Worm (Caenorhabditis elegans): ENCODE data around the gene pqe-1.

Gene pqe-1

DNA sequence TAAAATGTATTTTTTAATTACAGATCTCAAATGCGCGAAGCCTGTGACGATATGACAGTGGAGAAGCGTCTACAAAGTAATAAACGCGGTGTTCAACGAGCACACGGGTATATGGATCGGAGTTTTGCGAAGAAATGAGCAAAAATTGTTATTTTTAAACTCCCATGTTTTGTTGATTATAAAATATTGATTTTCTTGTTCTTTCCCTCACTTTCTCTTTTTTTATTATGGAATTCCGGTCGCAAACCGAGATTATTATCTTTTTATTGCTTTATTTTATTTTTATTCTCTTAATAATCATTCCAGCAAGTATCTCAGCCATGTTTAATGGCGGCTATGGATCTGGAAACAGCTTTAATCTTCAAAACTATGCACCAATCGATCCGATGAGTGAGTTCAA, at the start of gene pqe-1:
Gene pqe-1, plus strand, starts transcription at position 301 of the 400 bp plus-strand sequence.
- TF ChIP-seq nfyb-1 (GFP tag; IDR thresholded peaks at IDR 0.05), result no peak

DNA sequence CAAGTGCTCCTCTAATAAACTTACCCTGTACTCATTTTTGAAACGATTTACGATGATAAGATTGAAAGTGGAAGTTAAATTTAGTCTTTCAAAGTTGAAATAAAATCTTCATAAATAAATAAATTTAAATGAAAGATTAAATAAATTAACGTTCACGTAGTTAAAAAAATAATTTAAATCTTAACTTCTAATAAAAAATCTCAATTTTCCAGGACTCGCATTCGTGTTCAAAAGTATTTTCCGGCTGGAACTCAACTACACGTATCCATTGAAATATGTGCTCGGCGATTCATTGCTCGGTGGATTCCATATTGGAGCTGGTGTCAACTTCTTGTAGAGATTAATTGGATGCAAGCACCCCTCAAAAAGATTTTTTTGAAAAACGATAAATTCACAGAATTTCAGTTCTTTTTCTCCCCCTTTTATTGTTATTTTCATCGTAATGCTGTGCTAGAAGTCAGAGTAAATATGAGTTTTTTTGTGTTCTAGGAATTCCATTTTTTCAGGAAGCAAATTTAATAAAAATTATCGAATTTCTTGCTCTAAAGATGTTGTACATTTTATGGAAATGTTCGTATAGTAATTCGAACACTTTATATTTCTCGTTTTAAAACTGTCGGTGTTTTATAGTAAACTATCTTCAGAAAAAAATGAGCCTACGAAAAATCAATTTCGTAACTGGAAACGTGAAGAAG, 47.6 kb upstream of the pqe-1 start, which contains the start of the genes C34E10.9 and hap-1:
Gene C34E10.9, minus strand, starts transcription at position 101 of the 695 bp plus-strand sequence.
Gene hap-1, plus strand, starts transcription at position 645 of the 695 bp plus-strand sequence.
- TF ChIP-seq ztf-6 (GFP tag; IDR thresholded peaks at IDR 0.05), result no peak
- TF ChIP-seq dox-1 (GFP tag; IDR thresholded peaks at IDR 0.05), result no peak
- no peak for TF ChIP-seq nhr-27 (tag; optimal IDR thresholded peaks at IDR 0.05)

DNA sequence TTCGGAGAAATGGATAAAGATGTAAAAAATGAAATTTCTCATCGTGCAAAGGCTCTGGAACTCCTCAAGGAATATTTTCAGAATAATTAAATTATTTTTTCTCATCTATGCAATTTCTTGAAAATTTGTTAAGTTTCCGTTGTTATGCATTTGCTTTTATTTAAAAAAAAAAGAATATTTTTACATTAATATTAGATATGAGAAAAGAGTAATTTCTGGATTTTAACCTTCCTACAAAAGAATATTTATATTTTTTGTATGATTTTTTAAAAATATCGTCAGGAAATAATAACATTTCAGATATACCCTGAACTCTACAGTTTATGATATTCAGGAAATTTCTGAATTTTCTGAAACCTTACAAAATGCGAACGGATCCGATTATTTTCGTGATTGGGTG, 46.2 kb upstream of the pqe-1 start, which contains the start of gene gro-1:
Gene gro-1, plus strand, starts transcription at position 301 of the 400 bp plus-strand sequence.
- TF ChIP-seq attf-6 (GFP tag; IDR thresholded peaks at IDR 0.05), result no peak
- no peak for TF ChIP-seq mel-28 (tag; optimal IDR thresholded peaks at IDR 0.05; ENCODE audit: borderline replicate concordance)
- TF ChIP-seq ets-4 (GFP tag; optimal IDR thresholded peaks at IDR 0.05), result no peak
- TF ChIP-seq mcd-1 (GFP tag; IDR thresholded peaks at IDR 0.05), result no peak
- TF ChIP-seq ceh-91 (GFP tag; IDR thresholded peaks at IDR 0.05), result no peak
- TF ChIP-seq ztf-25 (GFP tag; IDR thresholded peaks at IDR 0.05), result no peak

DNA sequence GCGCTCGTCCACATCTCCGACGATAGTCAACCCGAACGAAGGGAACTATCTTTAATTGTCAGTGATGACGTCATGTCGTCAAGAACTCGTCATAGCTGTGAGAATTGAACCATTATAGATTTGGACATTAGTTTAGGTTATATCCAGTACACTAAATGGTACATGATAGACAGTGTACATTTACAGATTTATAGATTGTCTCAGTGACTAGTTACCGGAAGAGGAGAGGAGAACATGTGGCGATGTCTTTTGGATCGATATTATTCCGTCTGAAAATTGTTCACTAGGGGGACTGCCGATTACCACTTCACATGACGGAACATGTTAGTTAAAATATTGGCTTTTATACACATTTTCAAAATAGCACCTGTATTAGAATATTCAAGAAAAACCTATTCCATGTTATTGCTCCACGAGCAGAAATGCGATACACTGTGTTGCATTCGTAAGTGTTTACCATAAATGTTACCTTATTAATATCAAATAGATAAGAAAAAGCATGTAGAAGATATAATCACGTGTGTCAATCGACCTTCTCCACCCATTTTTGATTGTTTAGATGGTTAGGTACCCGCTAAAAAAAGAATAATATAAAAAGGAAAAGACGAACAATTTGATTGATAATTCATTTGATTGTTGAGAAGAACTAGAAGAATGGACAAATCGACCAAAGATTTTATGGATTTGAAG, 43.7 kb upstream of the pqe-1 start, which contains the start of gene ZC395.5:
Gene ZC395.5, plus strand, starts transcription at position 632 of the 690 bp plus-strand sequence.
- TF ChIP-seq xnd-1 (tag; optimal IDR thresholded peaks at IDR 0.05) (no peak), ceh-91 (GFP tag; IDR thresholded peaks at IDR 0.05) (no peak), F10E7.11 (tag; optimal IDR thresholded peaks at IDR 0.05) (no peak), tlf-1 (GFP tag; optimal IDR thresholded peaks at IDR 0.05) (no peak), rpc-1 (optimal IDR thresholded peaks at IDR 0.05) (no peak), rpc-1 (tag; optimal IDR thresholded peaks at IDR 0.05) (peak; percentile 45), ekl-4 (GFP tag; IDR thresholded peaks at IDR 0.05) (no peak), unc-130 (GFP tag; optimal IDR thresholded peaks at IDR 0.05) (no peak), ceh-27 (GFP tag; optimal IDR thresholded peaks at IDR 0.05) (peak; percentile 17), sea-2 (GFP tag; IDR thresholded peaks at IDR 0.05) (no peak), mes-4 (tag; optimal IDR thresholded peaks at IDR 0.05) (no peak), tbp1 (GFP tag; optimal IDR thresholded peaks at IDR 0.05) (no peak), ceh-79 (tag; optimal IDR thresholded peaks at IDR 0.05) (no peak), zfh-2 (GFP tag; conservative IDR thresholded peaks at IDR 0.05) (no peak), let-607 (tag; optimal IDR thresholded peaks at IDR 0.05) (no peak), him-1 (tag; optimal IDR thresholded peaks at IDR 0.05) (peak; percentile 4), cebp-1 (GFP tag; IDR thresholded peaks at IDR 0.05) (no peak), cebp-1 (tag; optimal IDR thresholded peaks at IDR 0.05) (no peak), egrh-3 (GFP tag; IDR thresholded peaks at IDR 0.05) (no peak), nhr-27 (tag; optimal IDR thresholded peaks at IDR 0.05) (no peak), lin-35 (GFP tag; optimal IDR thresholded peaks at IDR 0.05) (peak in 1 of 3 experiments; percentile 31), F49E8.2 (tag; optimal IDR thresholded peaks at IDR 0.05; ENCODE audit: insufficient read depth) (no peak), hmg-1.2 (GFP tag; IDR thresholded peaks at IDR 0.05) (no peak), Y53F4B.3 (GFP tag; IDR thresholded peaks at IDR 0.05) (no peak), F22D6.2 (tag; optimal IDR thresholded peaks at IDR 0.05) (no peak), nhr-80 (tag; optimal IDR thresholded peaks at IDR 0.05) (peak; percentile 17), nhr-90 (tag; optimal IDR thresholded peaks at IDR 0.05) (no peak)

All from whole organism, young adult.